Worm (Caenorhabditis elegans) whole organism, L4 larva: ENCODE measurements around the gene glrx-21.

Experiments
- D1046.2 ChIP-seq: fragments of 200-800 bp; sonication (Bioruptor generic); IDR thresholded peaks from 2 replicates; pipeline ENCODE4 v1.3.6; 2022; ENCODE audit warnings: missing genetic modification characterization, missing compliant biosample characterization
- F10B5.3 ChIP-seq: sonication (generic microtip); optimal IDR thresholded peaks from 2 replicates; lab custom pipeline; 2016; ENCODE audit warnings: mild to moderate bottlenecking, missing genetic modification characterization, missing compliant biosample characterization
- F49E8.2 ChIP-seq: sonication (generic microtip); optimal IDR thresholded peaks from 2 replicates; lab custom pipeline; 2016; ENCODE audit warnings: missing compliant biosample characterization, mild to moderate bottlenecking, missing genetic modification characterization, borderline replicate concordance
- T20F7.1 ChIP-seq: fragments of 200-800 bp; sonication (Bioruptor generic); optimal IDR thresholded peaks from 2 replicates; lab custom pipeline; 2018; ENCODE audit warnings: mild to moderate bottlenecking, missing genetic modification characterization, missing compliant biosample characterization
- T26A8.4 ChIP-seq: fragments of 200-800 bp; sonication (Bioruptor generic); IDR thresholded peaks from 2 replicates; pipeline ENCODE4 v1.3.6; 2022; ENCODE audit warnings: missing genetic modification characterization, missing compliant biosample characterization
- Y105C5A.15 ChIP-seq: fragments of 200-800 bp; sonication (Bioruptor generic); IDR thresholded peaks from 2 replicates; pipeline ENCODE4 v1.3.6; 2022; ENCODE audit warnings: missing genetic modification characterization, missing compliant biosample characterization
- Y75B8A.6 ChIP-seq: fragments of 200-800 bp; sonication (Bioruptor generic); IDR thresholded peaks from 2 replicates; pipeline ENCODE4 v1.3.6; 2022; ENCODE audit warnings: missing genetic modification reagents, missing genetic modification characterization, missing compliant biosample characterization
- aha-1 ChIP-seq: fragments of 150-350 bp; peaks from one replicate; lab custom pipeline; 2014; ENCODE audit warnings: missing biosample characterization, missing genetic modification characterization
- aly-2 ChIP-seq: sonication (generic microtip); optimal IDR thresholded peaks from 2 replicates; lab custom pipeline; 2018; ENCODE audit warnings: missing biosample characterization, missing genetic modification characterization
- ama-1 ChIP-seq: fragments of 150-350 bp; optimal IDR thresholded peaks from 2 replicates; lab custom pipeline; 2014; ENCODE audit warnings: inconsistent platforms, mixed read lengths
- arid-1 ChIP-seq: fragments of 200-800 bp; sonication (Bioruptor generic); conservative IDR thresholded peaks from 2 replicates; pipeline ENCODE4 v1.3.6; 2022; ENCODE audit warnings: missing genetic modification reagents, missing genetic modification characterization, missing compliant biosample characterization
- attf-4 ChIP-seq: sonication (generic microtip); optimal IDR thresholded peaks from 3 replicates; lab custom pipeline; 2017; ENCODE audit warnings: missing biosample characterization, missing genetic modification characterization
- ceh-20 ChIP-seq: fragments of 200-800 bp; sonication (Bioruptor generic); IDR thresholded peaks from 2 replicates; pipeline ENCODE4 v1.3.6; 2022; ENCODE audit warnings: missing genetic modification reagents, missing genetic modification characterization, missing compliant biosample characterization
- ceh-32 ChIP-seq: sonication (generic microtip); optimal IDR thresholded peaks from 2 replicates; lab custom pipeline; 2016; ENCODE audit warnings: mild to moderate bottlenecking, missing genetic modification characterization, missing compliant biosample characterization; ENCODE audit not compliant: poor library complexity
- ceh-62 ChIP-seq: sonication (generic microtip); optimal IDR thresholded peaks from 2 replicates; lab custom pipeline; 2017; ENCODE audit warnings: missing biosample characterization, missing genetic modification characterization
- ces-1 ChIP-seq: fragments of 150-350 bp; sonication (generic microtip); optimal IDR thresholded peaks from 4 replicates; lab custom pipeline; 2014; ENCODE audit warnings: missing biosample characterization, missing genetic modification reagents, missing genetic modification characterization
- cey-2 ChIP-seq: sonication (generic microtip); optimal IDR thresholded peaks from 3 replicates; lab custom pipeline; 2017; ENCODE audit warnings: missing genetic modification characterization, mild to moderate bottlenecking, missing compliant biosample characterization, antibody characterized with exemption, borderline replicate concordance; ENCODE audit not compliant: insufficient read depth
- ctbp-1 ChIP-seq: fragments of 200-800 bp; sonication (Bioruptor generic); IDR thresholded peaks from 2 replicates; pipeline ENCODE4 v1.3.6; 2022; ENCODE audit warnings: missing genetic modification reagents, missing genetic modification characterization, missing compliant biosample characterization
- daf-16 ChIP-seq, 3 experiments: sonication (generic microtip); optimal IDR thresholded peaks; 2 replicates each; lab custom pipeline; 2016 to 2017; ENCODE audit warnings: missing genetic modification characterization in 3 of 3, missing genetic modification reagents in 3 of 3, mild to moderate bottlenecking in 2 of 3, missing compliant biosample characterization in 2 of 3, missing biosample characterization in 1 of 3, moderate library complexity in 1 of 3
- dmd-8 ChIP-seq: fragments of 200-800 bp; sonication (Bioruptor generic); IDR thresholded peaks from 2 replicates; pipeline ENCODE4 v1.3.6; 2022; ENCODE audit warnings: missing genetic modification characterization, missing compliant biosample characterization
- dve-1 ChIP-seq: sonication (generic microtip); optimal IDR thresholded peaks from 2 replicates; lab custom pipeline; 2017; ENCODE audit warnings: antibody characterized with exemption, mild to moderate bottlenecking, missing genetic modification characterization, missing compliant biosample characterization; ENCODE audit not compliant: insufficient read depth
- egl-27 ChIP-seq: sonication (generic microtip); optimal IDR thresholded peaks from 3 replicates; lab custom pipeline; 2017; ENCODE audit warnings: missing biosample characterization, missing genetic modification reagents, missing genetic modification characterization
- egl-43 ChIP-seq: fragments of 200-800 bp; sonication (Bioruptor generic); IDR thresholded peaks from 2 replicates; pipeline ENCODE4 v1.3.6; 2022; ENCODE audit warnings: missing genetic modification reagents, missing genetic modification characterization, missing compliant biosample characterization
- hif-1 ChIP-seq, 2 experiments: sonication (generic microtip); optimal IDR thresholded peaks; 2 replicates each; lab custom pipeline; 2016 to 2017; ENCODE audit warnings: missing compliant biosample characterization in 2 of 2, missing genetic modification characterization in 2 of 2, missing genetic modification reagents in 2 of 2, missing genotype in 2 of 2, mild to moderate bottlenecking in 1 of 2
- hlh-11 ChIP-seq: fragments of 200-800 bp; sonication (Bioruptor generic); optimal IDR thresholded peaks from 2 replicates; lab custom pipeline; 2018; ENCODE audit warnings: mild to moderate bottlenecking, missing genetic modification characterization, missing compliant biosample characterization
- lin-13 ChIP-seq: fragments of 150-350 bp; optimal IDR thresholded peaks from 2 replicates; lab custom pipeline; 2014; ENCODE audit warnings: missing biosample characterization, missing genetic modification reagents, missing genetic modification characterization
- lsy-2 ChIP-seq, 2 experiments: fragments of 150-350 bp in 1 of 2; sonication (generic microtip) in 1 of 2; optimal IDR thresholded peaks; 2 replicates each; lab custom pipeline; 2014 to 2017; ENCODE audit warnings: missing biosample characterization in 2 of 2, missing genetic modification characterization in 2 of 2
- mep-1 ChIP-seq: fragments of 150-350 bp; sonication (generic microtip); optimal IDR thresholded peaks from 3 replicates; lab custom pipeline; 2014; ENCODE audit warnings: missing biosample characterization, missing genetic modification characterization
- mxl-2 ChIP-seq: fragments of 200-800 bp; sonication (Bioruptor generic); conservative IDR thresholded peaks from 2 replicates; pipeline ENCODE4 v1.3.6; 2022; ENCODE audit warnings: missing genetic modification reagents, missing genetic modification characterization, missing compliant biosample characterization
- mxl-3 ChIP-seq: fragments of 200-800 bp; sonication (Bioruptor generic); optimal IDR thresholded peaks from 2 replicates; lab custom pipeline; 2018; ENCODE audit warnings: mild to moderate bottlenecking, missing genetic modification characterization, missing compliant biosample characterization
- nhr-11 ChIP-seq: fragments of 150-350 bp; optimal IDR thresholded peaks from 2 replicates; lab custom pipeline; 2014; ENCODE audit warnings: missing biosample characterization, missing genetic modification characterization
- nhr-28 ChIP-seq: fragments of 150-350 bp; optimal IDR thresholded peaks from 2 replicates; lab custom pipeline; 2014; ENCODE audit warnings: missing biosample characterization, missing genetic modification characterization
- nhr-41 ChIP-seq: fragments of 200-800 bp; sonication (Bioruptor generic); IDR thresholded peaks from 2 replicates; pipeline ENCODE4 v1.3.6; 2022; ENCODE audit warnings: missing genetic modification reagents, missing genetic modification characterization, missing compliant biosample characterization
- nhr-6 ChIP-seq: fragments of 150-350 bp; optimal IDR thresholded peaks from 2 replicates; lab custom pipeline; 2014; ENCODE audit warnings: missing biosample characterization, missing genetic modification characterization
- nhr-77 ChIP-seq: fragments of 150-350 bp; optimal IDR thresholded peaks from 2 replicates; lab custom pipeline; 2014; ENCODE audit warnings: missing biosample characterization, missing genetic modification characterization
- rbr-2 ChIP-seq: sonication (generic microtip); optimal IDR thresholded peaks from 2 replicates; lab custom pipeline; 2016; ENCODE audit warnings: missing genotype, missing genetic modification characterization, missing compliant biosample characterization
- set-16 ChIP-seq: fragments of 200-800 bp; sonication (Bioruptor generic); IDR thresholded peaks from 2 replicates; pipeline ENCODE4 v1.3.6; 2022; ENCODE audit warnings: missing genetic modification reagents, missing genetic modification characterization, missing compliant biosample characterization
- snpc-1.2 ChIP-seq: fragments of 200-800 bp; sonication (Bioruptor generic); IDR thresholded peaks from 2 replicates; pipeline ENCODE4 v1.3.6; 2022; ENCODE audit warnings: missing genetic modification reagents, missing genetic modification characterization, missing compliant biosample characterization
- snpc-4 ChIP-seq: fragments of 150-350 bp; optimal IDR thresholded peaks from 2 replicates; lab custom pipeline; 2014; ENCODE audit warnings: missing biosample characterization, missing genetic modification characterization
- unc-62 ChIP-seq, 3 experiments: fragments of 150-350 bp in 1 of 3; sonication (generic microtip); optimal IDR thresholded peaks in 2 of 3; peaks in 1 of 3; 1 replicate in 1 of 3; 2 replicates in 2 of 3; lab custom pipeline; 2014 to 2017; ENCODE audit warnings: missing biosample characterization in 3 of 3, missing genetic modification characterization in 3 of 3, missing genetic modification reagents in 3 of 3, missing genotype in 1 of 3
- zip-11 ChIP-seq: fragments of 200-800 bp; sonication (Bioruptor generic); IDR thresholded peaks from 2 replicates; pipeline ENCODE4 v1.3.6; 2022; ENCODE audit warnings: missing genetic modification characterization, missing compliant biosample characterization
- ztf-7 ChIP-seq: fragments of 150-350 bp; optimal IDR thresholded peaks from 2 replicates; lab custom pipeline; 2014; ENCODE audit warnings: missing biosample characterization, missing genetic modification characterization

The glrx-21 gene

DNA sequence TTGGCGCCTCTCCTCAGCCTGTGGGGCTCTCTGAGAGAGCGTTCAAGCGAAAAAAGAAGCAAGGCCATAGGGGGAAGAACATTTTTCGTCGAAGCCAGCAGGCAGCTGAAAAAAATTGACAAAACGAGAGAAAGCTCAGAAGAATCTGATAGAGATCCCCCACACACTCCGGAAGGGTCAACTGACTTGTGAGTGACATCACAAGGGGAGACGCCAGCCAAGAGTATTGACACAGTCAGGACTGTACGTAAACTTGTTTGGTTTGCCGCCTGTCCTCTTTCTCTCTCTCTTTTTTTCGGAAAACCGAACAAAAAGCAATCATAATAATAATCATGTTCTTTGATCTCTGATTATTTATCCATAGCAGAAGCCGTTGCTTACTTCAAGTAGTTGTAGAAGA, 27.0 kb upstream of the glrx-21 start (continued):
- no peak for TF ChIP-seq daf-16 (GFP tag; optimal IDR thresholded peaks at IDR 0.05; lab: Kevin White, UChicago)
- TF ChIP-seq daf-16 (tag; optimal IDR thresholded peaks at IDR 0.05; lab: Kevin White, UChicago), result peak; percentile 65
- TF ChIP-seq snpc-1.2 (GFP tag; lab: Robert Waterston, UW), result no peak
- TF ChIP-seq unc-62 (GFP tag; optimal IDR thresholded peaks at IDR 0.05 in 1 of 2; lab: Kevin White, UChicago), result peak in 1 of 2 experiments; percentile 52
- TF ChIP-seq unc-62 (tag; optimal IDR thresholded peaks at IDR 0.05; lab: Kevin White, UChicago), result no peak
- no peak for TF ChIP-seq egl-43 (GFP tag; lab: Robert Waterston, UW)
- TF ChIP-seq mxl-3 (GFP tag; lab: Kevin White, UChicago), result peak; percentile 24
- TF ChIP-seq aly-2 (tag; lab: Kevin White, UChicago), result no peak
- TF ChIP-seq Y105C5A.15 (GFP tag; lab: Robert Waterston, UW), result no peak
- no peak for TF ChIP-seq F49E8.2
- peak; percentile 3 for TF ChIP-seq ces-1
- no peak for TF ChIP-seq ctbp-1
- no peak for TF ChIP-seq nhr-6 (tag; lab: Kevin White, UChicago)
- no peak for TF ChIP-seq mxl-2 (GFP tag; lab: Robert Waterston, UW)
- TF ChIP-seq dmd-8 (GFP tag; lab: Robert Waterston, UW), result no peak
- TF ChIP-seq cey-2 (tag; lab: Kevin White, UChicago), result no peak
- TF ChIP-seq rbr-2 (tag; lab: Kevin White, UChicago), result peak; percentile 13
- TF ChIP-seq F10B5.3 (tag; lab: Kevin White, UChicago), result no peak
- TF ChIP-seq ztf-7 (tag; lab: Kevin White, UChicago), result no peak
- TF ChIP-seq zip-11, result no peak
- no peak for TF ChIP-seq lin-13
- no peak for TF ChIP-seq T20F7.1
- TF ChIP-seq ceh-20 (GFP tag; lab: Robert Waterston, UW), result no peak
- no peak for TF ChIP-seq attf-4
- TF ChIP-seq arid-1 (GFP tag; lab: Robert Waterston, UW), result no peak
- TF ChIP-seq Y75B8A.6, result no peak
- no peak for TF ChIP-seq egl-27
- TF ChIP-seq, all 104 proteins: peak for 16

DNA sequence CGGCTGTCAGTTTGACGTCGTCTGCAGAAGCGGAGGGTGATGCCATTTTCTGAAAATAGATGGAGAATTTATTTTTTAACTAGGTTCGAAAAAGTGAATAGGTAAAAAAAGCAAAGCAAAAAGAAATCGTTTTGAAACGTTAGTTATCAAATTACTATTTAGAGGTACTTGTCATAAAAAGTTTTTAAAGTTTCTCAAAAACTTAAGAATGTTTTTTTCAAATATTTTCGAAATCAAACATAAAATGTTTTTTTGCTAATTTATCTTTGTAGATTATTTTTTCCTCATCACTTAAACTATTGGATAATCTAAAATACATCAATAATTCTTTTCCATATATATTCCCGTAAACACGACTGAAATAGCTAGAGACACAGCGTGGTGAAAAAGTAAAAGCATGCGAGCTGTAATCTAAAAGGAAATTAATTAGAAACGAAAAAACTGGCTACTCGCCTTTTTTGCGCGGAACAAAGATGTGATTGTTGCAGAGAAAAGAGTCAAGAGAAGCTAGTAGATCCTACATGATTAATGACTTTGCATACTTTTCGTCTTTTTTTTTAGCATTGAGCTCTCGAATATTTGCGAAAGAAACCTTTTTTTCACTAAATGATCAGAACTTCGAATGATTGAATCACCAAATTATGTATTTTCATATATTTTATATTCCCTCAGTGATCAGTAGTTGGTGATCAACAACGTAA, 25.5 kb upstream of the glrx-21 start, which contains the start of gene szy-2:
TSS of gene szy-2 (minus strand) at position 51 of the 701 bp plus-strand sequence.
- peak in 1 of 2 experiments; percentile 45 for TF ChIP-seq unc-62 (GFP tag; optimal IDR thresholded peaks at IDR 0.05 in 1 of 2; lab: Kevin White, UChicago)
- no peak for TF ChIP-seq unc-62 (tag; optimal IDR thresholded peaks at IDR 0.05; lab: Kevin White, UChicago)
- TF ChIP-seq Y105C5A.15 (GFP tag; lab: Robert Waterston, UW), result no peak

DNA sequence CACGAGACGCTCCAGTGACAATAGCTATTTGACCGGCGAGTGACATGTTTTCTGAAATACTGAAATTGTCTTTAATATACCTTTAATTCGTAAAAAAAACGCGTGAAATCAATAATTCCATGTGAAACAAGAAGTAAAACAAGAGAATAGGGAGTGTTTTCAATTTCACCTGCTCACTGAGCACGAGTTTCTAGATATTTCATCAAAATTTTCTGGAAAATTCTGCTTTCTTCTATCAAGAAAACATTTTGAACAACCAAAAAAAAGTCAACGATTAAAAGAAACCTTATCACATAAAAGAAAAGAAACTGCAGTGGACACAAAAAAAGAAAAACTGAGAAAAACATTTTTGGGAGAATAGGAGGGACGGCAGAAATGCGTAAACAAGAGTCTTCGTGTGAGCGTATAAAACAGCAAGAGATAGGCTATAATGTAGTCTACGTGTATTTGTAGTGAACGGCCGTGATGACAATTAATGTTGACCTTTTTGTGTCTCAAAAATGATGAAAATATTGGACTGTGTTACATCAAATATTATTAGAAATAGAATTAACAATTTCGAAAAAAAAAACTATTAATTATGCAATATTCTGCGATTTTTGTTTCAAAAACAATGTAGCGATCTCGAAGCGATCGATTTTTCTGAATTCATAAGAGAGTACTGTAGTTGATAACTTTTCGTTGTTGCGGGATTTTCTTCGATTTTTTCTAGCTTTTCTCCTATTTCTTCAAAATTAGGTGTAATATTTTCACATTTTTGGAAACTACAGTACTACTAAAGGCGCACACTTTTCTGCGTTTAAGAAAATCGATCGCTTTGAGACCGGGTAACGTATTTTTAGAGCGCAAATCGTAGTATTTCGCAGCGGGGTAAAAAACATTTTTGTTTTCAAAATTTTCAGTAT, 22.3 kb upstream of the glrx-21 start, which contains the start of gene dhs-9:
TSS of gene dhs-9 (minus strand) at position 51 of the 905 bp plus-strand sequence.
- TF ChIP-seq aha-1, result no peak
- TF ChIP-seq ceh-62 (tag; lab: Kevin White, UChicago), result no peak
- TF ChIP-seq T26A8.4, result 0 out of 2 replicates have a peak, but pooled peaks have one; percentile 44
- peak; percentile 79 for TF ChIP-seq nhr-77 (tag; lab: Kevin White, UChicago)
- no peak for TF ChIP-seq snpc-4 (tag; lab: Kevin White, UChicago)
- peak in 1 of 2 experiments; percentile 84 for TF ChIP-seq daf-16 (GFP tag; optimal IDR thresholded peaks at IDR 0.05; lab: Kevin White, UChicago)
- peak; percentile 99 for TF ChIP-seq daf-16 (tag; optimal IDR thresholded peaks at IDR 0.05; lab: Kevin White, UChicago)
- TF ChIP-seq mep-1 (tag; lab: Kevin White, UChicago), result peak; percentile 39
- TF ChIP-seq dve-1 (tag; lab: Kevin White, UChicago), result peak; percentile 50
- peak in 1 of 2 experiments; percentile 20 for TF ChIP-seq hif-1 (tag; optimal IDR thresholded peaks at IDR 0.05; lab: Kevin White, UChicago)
- TF ChIP-seq nhr-28, result peak; percentile 99
- TF ChIP-seq ceh-32 (tag; lab: Kevin White, UChicago), result no peak
- no peak for TF ChIP-seq dmd-8 (GFP tag; lab: Robert Waterston, UW)
- peak; percentile 51 for TF ChIP-seq nhr-6 (tag; lab: Kevin White, UChicago)
- TF ChIP-seq set-16 (GFP tag; lab: Robert Waterston, UW), result no peak
- peak; percentile 64 for TF ChIP-seq nhr-11 (tag; lab: Kevin White, UChicago)
- peak; percentile 59 for TF ChIP-seq hlh-11 (tag; lab: Kevin White, UChicago)
- no peak for TF ChIP-seq nhr-41 (GFP tag; lab: Robert Waterston, UW)
- TF ChIP-seq D1046.2 (GFP tag; lab: Robert Waterston, UW), result no peak
- peak; percentile 39 for TF ChIP-seq ama-1
- peak in 1 of 2 experiments; percentile 45 for TF ChIP-seq lsy-2 (tag; optimal IDR thresholded peaks at IDR 0.05; lab: Kevin White, UChicago)
